Fruit fly (Drosophila melanogaster) whole organism, prepupa: ENCODE results near the gene Or85e.

Experiments
- Blimp-1 ChIP-seq: fragments of 200-800 bp; sonication (Bioruptor generic); optimal IDR thresholded peaks from 3 replicates; lab custom pipeline; 2017; ENCODE audit warnings: missing biosample characterization, missing genetic modification characterization, mild to moderate bottlenecking, moderate library complexity, missing genetic modification reagents
- CG10631 ChIP-seq: fragments of 200-800 bp; sonication (Bioruptor generic); optimal IDR thresholded peaks from 2 replicates; lab custom pipeline; 2016; ENCODE audit warnings: missing biosample characterization, missing genetic modification characterization
- CG11294 ChIP-seq: fragments of 200-800 bp; sonication (Bioruptor generic); IDR thresholded peaks from 2 replicates; pipeline ENCODE4 v1.3.6; 2022; ENCODE audit warnings: missing biosample characterization, missing genetic modification characterization
- CG11762 ChIP-seq: fragments of 200-800 bp; sonication (Bioruptor generic); optimal IDR thresholded peaks from 3 replicates; lab custom pipeline; 2016; ENCODE audit warnings: missing biosample characterization, missing genetic modification characterization; ENCODE audit not compliant: insufficient read depth
- CG11902 ChIP-seq: fragments of 200-800 bp; sonication (Bioruptor generic); optimal IDR thresholded peaks from 3 replicates; lab custom pipeline; 2016; ENCODE audit warnings: missing biosample characterization, missing genetic modification characterization
- CG1621 ChIP-seq: fragments of 200-800 bp; sonication (Bioruptor generic); optimal IDR thresholded peaks from 3 replicates; lab custom pipeline; 2018; ENCODE audit warnings: missing biosample characterization, mild to moderate bottlenecking, missing genetic modification characterization
- CG3032 ChIP-seq: fragments of 200-800 bp; optimal IDR thresholded peaks from 2 replicates; lab custom pipeline; 2019; ENCODE audit warnings: missing biosample characterization, mild to moderate bottlenecking, missing genetic modification characterization, moderate library complexity
- CG31627 ChIP-seq: fragments of 200-800 bp; sonication (Bioruptor generic); optimal IDR thresholded peaks from 3 replicates; lab custom pipeline; 2016; ENCODE audit warnings: missing biosample characterization, missing genetic modification characterization
- CG32006 ChIP-seq: fragments of 200-800 bp; sonication (Bioruptor generic); optimal IDR thresholded peaks from 3 replicates; lab custom pipeline; 2017; ENCODE audit warnings: missing biosample characterization, mild to moderate bottlenecking, missing genetic modification characterization
- CG34406 ChIP-seq: fragments of 200-800 bp; sonication (Bioruptor generic); optimal IDR thresholded peaks from 3 replicates; lab custom pipeline; 2016; ENCODE audit warnings: missing biosample characterization, missing genetic modification characterization
- CG4318 ChIP-seq: fragments of 200-800 bp; sonication (Bioruptor generic); optimal IDR thresholded peaks from 3 replicates; lab custom pipeline; 2017; ENCODE audit warnings: missing biosample characterization, mild to moderate bottlenecking, missing genetic modification characterization
- CG6163 ChIP-seq: fragments of 200-800 bp; sonication (Bioruptor generic); IDR thresholded peaks from 3 replicates; pipeline ENCODE4 v1.3.6; 2022; ENCODE audit warnings: missing biosample characterization, missing genetic modification characterization
- CG6276 ChIP-seq: fragments of 200-800 bp; sonication (Bioruptor generic); optimal IDR thresholded peaks from 2 replicates; lab custom pipeline; 2017; ENCODE audit warnings: missing biosample characterization, mild to moderate bottlenecking, missing genetic modification characterization
- CG6808 ChIP-seq: fragments of 200-800 bp; sonication (Bioruptor generic); optimal IDR thresholded peaks from 3 replicates; lab custom pipeline; 2017; ENCODE audit warnings: missing biosample characterization, missing genetic modification characterization, mild to moderate bottlenecking, moderate library complexity, missing genetic modification reagents
- CG6854 ChIP-seq: fragments of 200-800 bp; sonication (Bioruptor generic); optimal IDR thresholded peaks from 2 replicates; lab custom pipeline; 2017; ENCODE audit warnings: missing biosample characterization, mild to moderate bottlenecking, missing genetic modification characterization
- CG8119 ChIP-seq: fragments of 200-800 bp; sonication (Bioruptor generic); IDR thresholded peaks from 3 replicates; pipeline ENCODE4 v1.3.6; 2022; ENCODE audit warnings: missing biosample characterization, missing genetic modification characterization
- CG8319 ChIP-seq: fragments of 200-800 bp; sonication (Bioruptor generic); optimal IDR thresholded peaks from 3 replicates; lab custom pipeline; 2016; ENCODE audit warnings: missing biosample characterization, missing genetic modification characterization
- Eip75B ChIP-seq: fragments of 200-800 bp; sonication (Bioruptor generic); optimal IDR thresholded peaks from 3 replicates; lab custom pipeline; 2016; ENCODE audit warnings: missing biosample characterization, missing genetic modification characterization
- Ets21C ChIP-seq: fragments of 200-800 bp; sonication (Bioruptor generic); optimal IDR thresholded peaks from 3 replicates; lab custom pipeline; 2016; ENCODE audit warnings: missing biosample characterization, missing genetic modification characterization
- Gug ChIP-seq: fragments of 200-800 bp; sonication (Bioruptor generic); IDR thresholded peaks from 2 replicates; pipeline ENCODE4 v1.3.6; 2022; ENCODE audit warnings: missing biosample characterization, missing genetic modification characterization
- Lpt ChIP-seq: fragments of 200-800 bp; sonication (Bioruptor generic); optimal IDR thresholded peaks from 3 replicates; lab custom pipeline; 2016; ENCODE audit warnings: missing biosample characterization, missing genetic modification characterization
- OdsH ChIP-seq: fragments of 200-800 bp; sonication (Bioruptor generic); optimal IDR thresholded peaks from 3 replicates; lab custom pipeline; 2016; ENCODE audit warnings: missing biosample characterization, missing genetic modification characterization
- Sox102F ChIP-seq: fragments of 200-800 bp; sonication (Bioruptor generic); optimal IDR thresholded peaks from 2 replicates; lab custom pipeline; 2016; ENCODE audit warnings: missing biosample characterization, mild to moderate bottlenecking, missing genetic modification characterization
- Sox14 ChIP-seq: fragments of 200-800 bp; sonication (Bioruptor generic); optimal IDR thresholded peaks from 3 replicates; lab custom pipeline; 2016; ENCODE audit warnings: missing biosample characterization, missing genetic modification characterization
- Sox15 ChIP-seq: fragments of 200-800 bp; sonication (Bioruptor generic); optimal IDR thresholded peaks from 3 replicates; lab custom pipeline; 2016; ENCODE audit warnings: missing biosample characterization, missing genetic modification characterization
- achi ChIP-seq: fragments of 200-800 bp; sonication (Bioruptor generic); optimal IDR thresholded peaks from 3 replicates; lab custom pipeline; 2016; ENCODE audit warnings: missing biosample characterization, missing genetic modification characterization
- cyc ChIP-seq: fragments of 200-800 bp; sonication (Bioruptor generic); optimal IDR thresholded peaks from 3 replicates; lab custom pipeline; 2016; ENCODE audit warnings: missing biosample characterization, missing genetic modification characterization
- dac ChIP-seq: fragments of 200-800 bp; sonication (Bioruptor generic); optimal IDR thresholded peaks from 2 replicates; lab custom pipeline; 2017; ENCODE audit warnings: missing biosample characterization, mild to moderate bottlenecking, missing genetic modification characterization
- dsx ChIP-seq: fragments of 200-800 bp; optimal IDR thresholded peaks from 3 replicates; lab custom pipeline; 2019; ENCODE audit warnings: missing biosample characterization, mild to moderate bottlenecking, missing genetic modification characterization, moderate library complexity; ENCODE audit not compliant: poor library complexity, severe bottlenecking
- fd59A ChIP-seq: fragments of 200-800 bp; sonication (Bioruptor generic); optimal IDR thresholded peaks from 2 replicates; lab custom pipeline; 2017; ENCODE audit warnings: missing biosample characterization, mild to moderate bottlenecking, missing genetic modification characterization, missing genetic modification reagents
- fkh ChIP-seq: fragments of 200-800 bp; sonication (Bioruptor generic); optimal IDR thresholded peaks from 3 replicates; lab custom pipeline; 2017; ENCODE audit warnings: missing biosample characterization, mild to moderate bottlenecking, missing genetic modification characterization, moderate library complexity
- net ChIP-seq: fragments of 200-800 bp; sonication (Bioruptor generic); optimal IDR thresholded peaks from 3 replicates; lab custom pipeline; 2016; ENCODE audit warnings: missing biosample characterization, missing genetic modification characterization
- pdm3 ChIP-seq: fragments of 200-800 bp; sonication (Bioruptor generic); optimal IDR thresholded peaks from 3 replicates; lab custom pipeline; 2016; ENCODE audit warnings: missing biosample characterization, missing genetic modification characterization
- spab ChIP-seq: fragments of 200-800 bp; sonication (Bioruptor generic); optimal IDR thresholded peaks from 2 replicates; lab custom pipeline; 2017; ENCODE audit warnings: missing biosample characterization, mild to moderate bottlenecking, missing genetic modification characterization, missing genetic modification reagents
- svp ChIP-seq: fragments of 200-800 bp; sonication (Bioruptor generic); peaks from one replicate; lab custom pipeline; 2016; ENCODE audit warnings: missing biosample characterization, missing genetic modification characterization
- topi ChIP-seq: fragments of 200-800 bp; sonication (Bioruptor generic); optimal IDR thresholded peaks from 3 replicates; lab custom pipeline; 2016; ENCODE audit warnings: missing biosample characterization, missing genetic modification characterization
- vri ChIP-seq: fragments of 200-800 bp; sonication (Bioruptor generic); optimal IDR thresholded peaks from 3 replicates; lab custom pipeline; 2016; ENCODE audit warnings: missing biosample characterization, mild to moderate bottlenecking, missing genetic modification characterization

Or85e gene

dm6 chr3R:8635778-8636177 is at the start of gene Or85e:
TSS of gene Or85e (minus strand) at chr3R:8635878.
- no peak for TF ChIP-seq spab (GFP tag; lab: Kevin White, UChicago)
- no peak for TF ChIP-seq CG31627 (GFP tag; lab: Kevin White, UChicago)
- TF ChIP-seq topi (GFP tag; lab: Kevin White, UChicago) = no peak
- TF ChIP-seq achi (GFP tag; lab: Kevin White, UChicago) = no peak
- TF ChIP-seq CG6276 (GFP tag; lab: Kevin White, UChicago) = no peak
- no peak for TF ChIP-seq fd59A (GFP tag; lab: Kevin White, UChicago)
- TF ChIP-seq OdsH = no peak
- TF ChIP-seq CG4318 = no peak
- TF ChIP-seq net (GFP tag; lab: Kevin White, UChicago) = no peak
- TF ChIP-seq pdm3 (GFP tag; lab: Kevin White, UChicago) = no peak
- TF ChIP-seq Sox102F (GFP tag; lab: Kevin White, UChicago) = no peak
- TF ChIP-seq CG8119 (GFP tag; lab: Robert Waterston, UW) = no peak
- TF ChIP-seq, all 60 proteins: peak for 0

- TF ChIP-seq Sox102F (GFP tag; lab: Kevin White, UChicago) = no peak
- TF ChIP-seq CG6808 (GFP tag; lab: Kevin White, UChicago) = no peak
- no peak for TF ChIP-seq fkh (GFP tag; lab: Kevin White, UChicago)
- TF ChIP-seq spab (GFP tag; lab: Kevin White, UChicago) = no peak
These were observed 48.9 kb upstream of the Or85e start, which contains the start of gene CG44227 for dm6 chr3R:8684328-8685177. TSS of gene CG44227 (minus strand) at chr3R:8685176.

- TF ChIP-seq fd59A (GFP tag; lab: Kevin White, UChicago) = no peak
- no peak for TF ChIP-seq CG8319 (GFP tag; lab: Kevin White, UChicago)
- no peak for TF ChIP-seq Eip75B (GFP tag; lab: Kevin White, UChicago)
- TF ChIP-seq OdsH = no peak
- no peak for TF ChIP-seq Gug (GFP tag; lab: Robert Waterston, UW)
- TF ChIP-seq cyc (GFP tag; lab: Kevin White, UChicago) = no peak
- no peak for TF ChIP-seq svp (GFP tag; lab: Kevin White, UChicago)
- TF ChIP-seq CG11902 = no peak
- TF ChIP-seq Sox15 (GFP tag; lab: Kevin White, UChicago) = no peak
These were observed 47.6 kb upstream of the Or85e start for dm6 chr3R:8683280-8683679.

dm6 chr3R:8680611-8681010 is 44.9 kb upstream of the Or85e start:
- TF ChIP-seq CG6276 (GFP tag; lab: Kevin White, UChicago) = no peak
- TF ChIP-seq CG11294 (GFP tag; lab: Robert Waterston, UW) = no peak

dm6 chr3R:8679934-8680333 is 44.3 kb upstream of the Or85e start, which contains the start of gene CG33325:
TSS of gene CG33325 (minus strand) at chr3R:8680034.
- no peak for TF ChIP-seq spab (GFP tag; lab: Kevin White, UChicago)
- no peak for TF ChIP-seq svp (GFP tag; lab: Kevin White, UChicago)
- no peak for TF ChIP-seq CG10631
- no peak for TF ChIP-seq Lpt (GFP tag; lab: Kevin White, UChicago)
- no peak for TF ChIP-seq CG31627 (GFP tag; lab: Kevin White, UChicago)
- no peak for TF ChIP-seq Blimp-1
- no peak for TF ChIP-seq Ets21C (GFP tag; lab: Kevin White, UChicago)
- no peak for TF ChIP-seq CG11762 (GFP tag; lab: Kevin White, UChicago)
- no peak for TF ChIP-seq CG8119 (GFP tag; lab: Robert Waterston, UW)
- TF ChIP-seq CG11902 = no peak

dm6 chr3R:8676560-8677000 is 40.9 kb upstream of the Or85e start, which contains the start of the genes Unc50, CG11755 and CG8043:
TSS of gene Unc50 (minus strand) at chr3R:8676613.
TSS of gene CG11755 (plus strand) at chr3R:8676915.
TSS of gene CG8043 (plus strand) at chr3R:8676915.
- TF ChIP-seq CG3032 (tag; lab: Kevin White, UChicago) = peak; percentile 79
- TF ChIP-seq fkh (GFP tag; lab: Kevin White, UChicago) = no peak
- TF ChIP-seq dac (GFP tag; lab: Kevin White, UChicago) = peak; percentile 40
- TF ChIP-seq CG6163 (GFP tag; lab: Robert Waterston, UW) = peak; percentile 67
- peak; percentile 76 for TF ChIP-seq Ets21C (GFP tag; lab: Kevin White, UChicago)
- TF ChIP-seq CG4318 = no peak
- TF ChIP-seq CG6854 (GFP tag; lab: Kevin White, UChicago) = no peak
- TF ChIP-seq CG8319 (GFP tag; lab: Kevin White, UChicago) = peak; percentile 41
- TF ChIP-seq CG32006 = peak; percentile 68
- peak; percentile 77 for TF ChIP-seq pdm3 (GFP tag; lab: Kevin White, UChicago)
- no peak for TF ChIP-seq CG1621 (tag; lab: Kevin White, UChicago)
- TF ChIP-seq CG34406 (GFP tag; lab: Kevin White, UChicago) = peak; percentile 56
- TF ChIP-seq dsx (GFP tag; lab: Kevin White, UChicago) = no peak
- peak; percentile 51; the same call in 1 of the 3 replicates for TF ChIP-seq CG8119 (GFP tag; lab: Robert Waterston, UW)
- TF ChIP-seq CG6808 (GFP tag; lab: Kevin White, UChicago) = no peak
- TF ChIP-seq net (GFP tag; lab: Kevin White, UChicago) = no peak
- TF ChIP-seq achi (GFP tag; lab: Kevin White, UChicago) = peak; percentile 98
- TF ChIP-seq Sox14 (GFP tag; lab: Kevin White, UChicago) = peak; percentile 83
- no peak for TF ChIP-seq vri
- peak; percentile 82 for TF ChIP-seq topi (GFP tag; lab: Kevin White, UChicago)
